Fruit fly (Drosophila melanogaster) whole organism, prepupa: Measurements from ENCODE around the gene CheA29a.

ENCODE experiments used
- CG10631 ChIP-seq: fragments of 200-800 bp; sonication (Bioruptor generic); optimal IDR thresholded peaks from 2 replicates; lab custom pipeline; 2016; ENCODE audit warnings: missing biosample characterization, missing genetic modification characterization
- CG15336 ChIP-seq: fragments of 200-800 bp; sonication (Bioruptor generic); IDR thresholded peaks from 2 replicates; pipeline ENCODE4 v1.3.6; 2022; ENCODE audit warnings: missing biosample characterization, missing genetic modification characterization
- CG1621 ChIP-seq: fragments of 200-800 bp; sonication (Bioruptor generic); optimal IDR thresholded peaks from 3 replicates; lab custom pipeline; 2018; ENCODE audit warnings: missing biosample characterization, mild to moderate bottlenecking, missing genetic modification characterization
- CG32006 ChIP-seq: fragments of 200-800 bp; sonication (Bioruptor generic); optimal IDR thresholded peaks from 3 replicates; lab custom pipeline; 2017; ENCODE audit warnings: missing biosample characterization, mild to moderate bottlenecking, missing genetic modification characterization
- CG4318 ChIP-seq: fragments of 200-800 bp; sonication (Bioruptor generic); optimal IDR thresholded peaks from 3 replicates; lab custom pipeline; 2017; ENCODE audit warnings: missing biosample characterization, mild to moderate bottlenecking, missing genetic modification characterization
- Eip78C ChIP-seq: fragments of 200-800 bp; sonication (Bioruptor generic); peaks from one replicate; lab custom pipeline; 2016; ENCODE audit warnings: missing biosample characterization, missing genetic modification characterization
- Gug ChIP-seq: fragments of 200-800 bp; sonication (Bioruptor generic); IDR thresholded peaks from 2 replicates; pipeline ENCODE4 v1.3.6; 2022; ENCODE audit warnings: missing biosample characterization, missing genetic modification characterization
- Hr38 ChIP-seq: sonication (Bioruptor generic); optimal IDR thresholded peaks from 2 replicates; lab custom pipeline; 2016; ENCODE audit warnings: missing biosample characterization, missing genetic modification characterization
- Sox15 ChIP-seq: fragments of 200-800 bp; sonication (Bioruptor generic); optimal IDR thresholded peaks from 3 replicates; lab custom pipeline; 2016; ENCODE audit warnings: missing biosample characterization, missing genetic modification characterization
- cyc ChIP-seq: fragments of 200-800 bp; sonication (Bioruptor generic); optimal IDR thresholded peaks from 3 replicates; lab custom pipeline; 2016; ENCODE audit warnings: missing biosample characterization, missing genetic modification characterization
- dsx ChIP-seq: fragments of 200-800 bp; optimal IDR thresholded peaks from 3 replicates; lab custom pipeline; 2019; ENCODE audit warnings: missing biosample characterization, mild to moderate bottlenecking, missing genetic modification characterization, moderate library complexity; ENCODE audit not compliant: poor library complexity, severe bottlenecking
- eg ChIP-seq: fragments of 200-800 bp; sonication (Bioruptor generic); IDR thresholded peaks from 3 replicates; pipeline ENCODE4 v1.3.6; 2022; ENCODE audit warnings: missing biosample characterization, missing genetic modification characterization
- ss ChIP-seq, 2 experiments: fragments of 200-800 bp; sonication (Bioruptor generic); optimal IDR thresholded peaks; 2 replicates in 1 of 2; 3 replicates in 1 of 2; lab custom pipeline; 2017 to 2018; ENCODE audit warnings: mild to moderate bottlenecking in 2 of 2, missing biosample characterization in 2 of 2, missing genetic modification characterization in 2 of 2, moderate library complexity in 1 of 2

dm6 chr2L:8449358-8449757, 27.8 kb upstream of the CheA29a start, which contains the start of gene Aasdh:
- no peak for TF ChIP-seq CG10631
- no peak for TF ChIP-seq Eip78C (GFP tag; lab: Kevin White, UChicago)
- no peak for TF ChIP-seq CG32006 (GFP tag; lab: Kevin White, UChicago)
- TF ChIP-seq cyc (GFP tag; lab: Kevin White, UChicago), result no peak
- TF ChIP-seq CG4318 (GFP tag; lab: Kevin White, UChicago), result no peak
- no peak for TF ChIP-seq CG1621
- TF ChIP-seq CG15336, result no peak
- no peak for TF ChIP-seq dsx (GFP tag; lab: Kevin White, UChicago)
- no peak for TF ChIP-seq Hr38 (GFP tag; lab: Kevin White, UChicago)
- no peak for TF ChIP-seq ss (GFP tag; optimal IDR thresholded peaks at IDR 0.05; lab: Kevin White, UChicago)
- TF ChIP-seq Gug (GFP tag; lab: Robert Waterston, UW), result no peak
- TF ChIP-seq eg (GFP tag; lab: Robert Waterston, UW), result no peak
- TF ChIP-seq Sox15, result no peak
